Fruit fly (Drosophila melanogaster): ENCODE data around the gene CG4229.

The CG4229 gene

DNA sequence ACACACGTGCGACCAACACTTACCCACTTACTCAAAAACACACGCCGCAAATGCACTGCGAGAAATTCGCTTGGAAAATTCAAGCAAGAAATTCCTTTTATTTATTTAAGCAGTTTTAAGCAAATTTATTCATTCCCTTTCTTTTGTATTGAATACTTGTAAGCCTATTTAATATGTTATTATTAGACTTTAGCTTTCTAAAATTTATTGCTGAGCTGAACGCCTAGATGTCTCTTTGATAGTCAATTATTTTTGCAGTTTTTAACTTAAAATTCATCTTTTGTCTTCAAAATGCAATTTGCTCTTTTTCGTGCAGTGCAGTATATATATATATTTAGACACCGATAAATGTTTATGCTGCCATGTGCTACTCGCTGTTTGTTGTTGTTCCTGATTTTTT is 22.7 kb upstream of the CG4229 start (continued):
- peak; percentile 90 for TF ChIP-seq CG10979 (tag; optimal IDR thresholded peaks at IDR 0.05)
- no peak for TF ChIP-seq pzg (GFP tag; optimal IDR thresholded peaks at IDR 0.05)
- no peak for TF ChIP-seq corto (GFP tag; optimal IDR thresholded peaks at IDR 0.05)
- peak; percentile 15 for TF ChIP-seq CG3995 (GFP tag; optimal IDR thresholded peaks at IDR 0.05)
- TF ChIP-seq Gsc (GFP tag; IDR thresholded peaks at IDR 0.05), result peak; percentile 54; the same call in 1 of the 2 replicates
- TF ChIP-seq Chrac-16 (GFP tag; optimal IDR thresholded peaks at IDR 0.05), result peak; percentile 73
- TF ChIP-seq CG32772 (GFP tag; IDR thresholded peaks at IDR 0.05), result peak; percentile 66; the same call in 1 of the 2 replicates
- TF ChIP-seq Optix (GFP tag; IDR thresholded peaks at IDR 0.05), result no peak
- TF ChIP-seq CG13296 (GFP tag; optimal IDR thresholded peaks at IDR 0.05), result peak; percentile 79
- TF ChIP-seq CG14050 (GFP tag; IDR thresholded peaks at IDR 0.05), result peak; percentile 63; the same call in 2 of the 3 replicates
- TF ChIP-seq CG10274 (GFP tag; optimal IDR thresholded peaks at IDR 0.05), result peak; percentile 58
- 0 out of 2 replicates have a peak, but pooled peaks have one; percentile 37 for TF ChIP-seq CG11247 (GFP tag; IDR thresholded peaks at IDR 0.05)
- TF ChIP-seq CG11085 (GFP tag; IDR thresholded peaks at IDR 0.05), result peak; percentile 36; the same call in 1 of the 2 replicates
- peak; percentile 69; the same call in 1 of the 2 replicates for TF ChIP-seq wdn (GFP tag; IDR thresholded peaks at IDR 0.05)
- peak; percentile 42 for TF ChIP-seq B-H2 (GFP tag; optimal IDR thresholded peaks at IDR 0.05)
- TF ChIP-seq CG15269 (tag; optimal IDR thresholded peaks at IDR 0.05), result peak; percentile 85
- peak; percentile 54 for TF ChIP-seq pho (GFP tag; optimal IDR thresholded peaks at IDR 0.05)
- TF ChIP-seq Kr (GFP tag; optimal IDR thresholded peaks at IDR 0.05), result no peak
- peak; percentile 86 for TF ChIP-seq CG4424 (GFP tag; optimal IDR thresholded peaks at IDR 0.05)
- TF ChIP-seq zfh2 (GFP tag; optimal IDR thresholded peaks at IDR 0.05), result peak; percentile 47
- peak; percentile 33 for TF ChIP-seq CG31388 (GFP tag; optimal IDR thresholded peaks at IDR 0.05)
- TF ChIP-seq bab2 (GFP tag; optimal IDR thresholded peaks at IDR 0.05), result peak; percentile 71
- TF ChIP-seq Sin3A (optimal IDR thresholded peaks at IDR 0.05), result no peak
- peak; percentile 53 for TF ChIP-seq CG6683 (GFP tag; optimal IDR thresholded peaks at IDR 0.05)
- TF ChIP-seq sug (tag; optimal IDR thresholded peaks at IDR 0.05), result peak; percentile 80
- TF ChIP-seq Lim3 (GFP tag; IDR thresholded peaks at IDR 0.05), result no peak
- no peak for TF ChIP-seq Opbp (GFP tag; IDR thresholded peaks at IDR 0.05; ENCODE audit: partially characterized antibody)
- TF ChIP-seq zen (tag; optimal IDR thresholded peaks at IDR 0.05), result peak; percentile 76
- peak; percentile 48 for TF ChIP-seq zf30C (GFP tag; optimal IDR thresholded peaks at IDR 0.05)
- TF ChIP-seq CG12299 (tag; optimal IDR thresholded peaks at IDR 0.05), result peak; percentile 78
- TF ChIP-seq CG12659 (GFP tag; optimal IDR thresholded peaks at IDR 0.05), result peak; percentile 85
- no peak for TF ChIP-seq pita (GFP tag; optimal IDR thresholded peaks at IDR 0.05)
- TF ChIP-seq Ssrp (tag; optimal IDR thresholded peaks at IDR 0.05), result peak; percentile 87
- TF ChIP-seq org-1 (GFP tag; optimal IDR thresholded peaks at IDR 0.05), result peak; percentile 73
- no peak for TF ChIP-seq CG7963 (GFP tag; IDR thresholded peaks at IDR 0.05; ENCODE audit: partially characterized antibody)
- TF ChIP-seq Dfd (GFP tag; optimal IDR thresholded peaks at IDR 0.05), result no peak
- peak; percentile 83 for TF ChIP-seq Atf6 (GFP tag; IDR thresholded peaks at IDR 0.05)
- peak; percentile 79 for TF ChIP-seq Ptx1 (GFP tag; IDR thresholded peaks at IDR 0.05)
- peak; percentile 86 for TF ChIP-seq CG2712 (tag; optimal IDR thresholded peaks at IDR 0.05)

DNA sequence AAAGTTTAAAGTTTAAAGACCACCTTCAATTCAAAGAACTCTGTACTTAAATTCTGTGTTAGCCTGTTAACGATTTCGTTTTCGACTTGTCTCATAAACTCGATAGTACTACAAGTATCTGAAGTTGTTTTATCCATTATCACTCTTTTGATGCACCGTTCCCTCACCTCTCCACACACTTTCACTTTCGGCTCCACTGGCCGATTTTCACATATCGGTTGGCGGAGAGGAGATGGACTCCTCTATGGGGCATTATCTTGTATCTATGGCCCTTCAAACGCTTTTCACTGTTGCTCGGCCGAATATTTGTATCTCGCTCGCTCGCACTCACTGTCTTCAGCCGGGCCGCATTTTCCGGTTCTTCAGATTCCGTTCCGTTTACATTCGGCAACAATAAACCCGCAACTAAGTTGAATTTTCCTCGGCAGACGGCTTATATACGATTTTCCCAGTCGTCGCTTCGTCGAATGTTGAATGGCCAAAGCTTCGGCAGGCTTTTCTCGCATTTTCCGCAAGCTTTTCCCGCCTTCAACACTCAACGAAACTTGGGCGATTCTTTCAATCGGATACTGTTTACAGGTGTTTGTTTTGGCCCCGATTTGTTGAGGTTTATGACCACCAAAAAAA is 13.5 kb upstream of the CG4229 start, which contains the start of gene CG43373:
TSS of gene CG43373 (minus strand) at position 373 of the 627 bp plus-strand sequence.
- TF ChIP-seq CG18599 (GFP tag; optimal IDR thresholded peaks at IDR 0.05) (peak; percentile 54), ci (GFP tag; IDR thresholded peaks at IDR 0.05) (peak; percentile 31; the same call in 1 of the 3 replicates), NFAT (GFP tag; IDR thresholded peaks at IDR 0.05) (0 out of 2 replicates have a peak, but pooled peaks have one; percentile 7), crol (GFP tag; IDR thresholded peaks at IDR 0.05) (0 out of 2 replicates have a peak, but pooled peaks have one; percentile 20), HLHmδ (GFP tag; optimal IDR thresholded peaks at IDR 0.05) (no peak), CG13894 (tag; optimal IDR thresholded peaks at IDR 0.05) (peak; percentile 54), CG14014 (GFP tag; IDR thresholded peaks at IDR 0.05) (no peak), CG17328 (GFP tag; IDR thresholded peaks at IDR 0.05) (0 out of 2 replicates have a peak, but pooled peaks have one; percentile 21), scrt (GFP tag; optimal IDR thresholded peaks at IDR 0.05) (peak; percentile 70), unc-4 (GFP tag; IDR thresholded peaks at IDR 0.05; ENCODE audit: partially characterized antibody) (no peak), CG8924 (tag; optimal IDR thresholded peaks at IDR 0.05) (no peak), lab (GFP tag; optimal IDR thresholded peaks at IDR 0.05) (peak; percentile 36), CG32532 (GFP tag; IDR thresholded peaks at IDR 0.05) (peak; percentile 33; the same call in 1 of the 2 replicates)
